Worm (Caenorhabditis elegans) whole organism, L1 larva: Measurements from ENCODE around the gene F52D2.12.

Source experiments
- ceh-82 ChIP-seq, 3 experiments: fragments of 150-350 bp in 1 of 3; sonication (generic microtip) in 2 of 3; optimal IDR thresholded peaks; 2 replicates each; lab custom pipeline; 2014 to 2017; ENCODE audit warnings: missing biosample characterization in 3 of 3, missing genetic modification characterization in 3 of 3
- egl-27 ChIP-seq, 2 experiments: fragments of 150-350 bp in 1 of 2; sonication (generic microtip); optimal IDR thresholded peaks; 3 replicates each; lab custom pipeline; 2017 to 2018; ENCODE audit warnings: missing biosample characterization in 2 of 2, missing genetic modification characterization in 2 of 2, missing genetic modification reagents in 2 of 2
- elt-3 ChIP-seq, 6 experiments: fragments of 150-350 bp in 1 of 6; sonication (generic microtip); optimal IDR thresholded peaks; 2 replicates each; lab custom pipeline; 2017 to 2018; ENCODE audit warnings: missing biosample characterization in 6 of 6, missing genetic modification characterization in 6 of 6, inconsistent platforms in 1 of 6
- lin-39 ChIP-seq: fragments of 150-350 bp; optimal IDR thresholded peaks from 2 replicates; lab custom pipeline; 2014; ENCODE audit warnings: missing biosample characterization, missing genetic modification reagents, missing genetic modification characterization
- nhr-237 ChIP-seq: fragments of 150-350 bp; optimal IDR thresholded peaks from 2 replicates; lab custom pipeline; 2014; ENCODE audit warnings: missing biosample characterization, missing genetic modification characterization
- sptf-1 ChIP-seq: fragments of 150-350 bp; optimal IDR thresholded peaks from 2 replicates; lab custom pipeline; 2014; ENCODE audit warnings: missing biosample characterization, missing genetic modification characterization

ce11 chrX:1997934-1998333 lies 20.1 kb downstream of the F52D2.12 start, which contains the start of gene Y40A1A.3:
- TF ChIP-seq nhr-237 (tag; lab: Kevin White, UChicago), result no peak
- no peak for TF ChIP-seq ceh-82 (tag; optimal IDR thresholded peaks at IDR 0.05; lab: Kevin White, UChicago)
- no peak for TF ChIP-seq sptf-1 (tag; lab: Kevin White, UChicago)
- no peak for TF ChIP-seq elt-3 (tag; optimal IDR thresholded peaks at IDR 0.05; lab: Kevin White, UChicago)
- no peak for TF ChIP-seq egl-27 (tag; optimal IDR thresholded peaks at IDR 0.05; lab: Kevin White, UChicago)
- TF ChIP-seq lin-39, result no peak
